Fruit fly (Drosophila melanogaster) whole organism, embryonic: ENCODE data around the gene hng2.
A peak's percentile ranks its signal among the peaks of the same experiment; 100 is the strongest.

Source experiments
- Abd-B ChIP-seq: fragments of 200-800 bp; sonication (Bioruptor generic); optimal IDR thresholded peaks from 2 replicates; lab custom pipeline; 2018; ENCODE audit warnings: missing biosample characterization, mild to moderate bottlenecking, missing genetic modification characterization, moderate library complexity
- Aef1 ChIP-seq: fragments of 200-800 bp; sonication (Bioruptor generic); IDR thresholded peaks from 3 replicates; pipeline ENCODE4 v1.3.6; 2022; ENCODE audit warnings: missing biosample characterization, missing genetic modification characterization
- Asciz ChIP-seq: fragments of 200-800 bp; sonication (Bioruptor generic); optimal IDR thresholded peaks from 2 replicates; lab custom pipeline; 2017; ENCODE audit warnings: missing biosample characterization, mild to moderate bottlenecking, missing genetic modification characterization, missing genetic modification reagents
- Bteb2 ChIP-seq: fragments of 200-800 bp; sonication (Bioruptor generic); optimal IDR thresholded peaks from 2 replicates; lab custom pipeline; 2016; ENCODE audit warnings: missing biosample characterization, missing genetic modification characterization
- CG10274 ChIP-seq: fragments of 200-800 bp; sonication (Bioruptor generic); optimal IDR thresholded peaks from 3 replicates; lab custom pipeline; 2017; ENCODE audit warnings: missing biosample characterization, mild to moderate bottlenecking, missing genetic modification characterization
- CG10462 ChIP-seq: fragments of 200-800 bp; sonication (Bioruptor generic); optimal IDR thresholded peaks from 2 replicates; lab custom pipeline; 2016; ENCODE audit warnings: missing biosample characterization, missing genetic modification characterization
- CG10654 ChIP-seq: fragments of 200-800 bp; sonication (Bioruptor generic); optimal IDR thresholded peaks from 2 replicates; lab custom pipeline; 2016; ENCODE audit warnings: missing biosample characterization, missing genetic modification characterization
- CG11723 ChIP-seq: fragments of 200-800 bp; sonication (Bioruptor generic); optimal IDR thresholded peaks from 2 replicates; lab custom pipeline; 2017; ENCODE audit warnings: missing biosample characterization, mild to moderate bottlenecking, missing genetic modification characterization
- CG12769 ChIP-seq: fragments of 200-800 bp; sonication (Bioruptor generic); optimal IDR thresholded peaks from 2 replicates; lab custom pipeline; 2019; ENCODE audit warnings: missing biosample characterization, mild to moderate bottlenecking, missing genetic modification characterization, moderate library complexity
- CG14965 ChIP-seq: fragments of 200-800 bp; sonication (Bioruptor generic); optimal IDR thresholded peaks from 2 replicates; lab custom pipeline; 2016; ENCODE audit warnings: missing biosample characterization, missing genetic modification characterization, borderline replicate concordance
- CG17829 ChIP-seq: fragments of 200-800 bp; optimal IDR thresholded peaks from 2 replicates; lab custom pipeline; 2019; ENCODE audit warnings: missing biosample characterization, mild to moderate bottlenecking, missing genetic modification characterization, moderate library complexity
- CG17912 ChIP-seq: fragments of 200-800 bp; sonication (Bioruptor generic); optimal IDR thresholded peaks from 2 replicates; lab custom pipeline; 2018; ENCODE audit warnings: missing biosample characterization, mild to moderate bottlenecking, missing genetic modification characterization
- CG30431 ChIP-seq: fragments of 200-800 bp; sonication (Bioruptor generic); optimal IDR thresholded peaks from 2 replicates; lab custom pipeline; 2017; ENCODE audit warnings: missing biosample characterization, missing genetic modification characterization
- CG33213 ChIP-seq: fragments of 200-800 bp; sonication (Bioruptor generic); optimal IDR thresholded peaks from 3 replicates; lab custom pipeline; 2016; ENCODE audit warnings: missing biosample characterization, missing genetic modification characterization
- CG43689 ChIP-seq: fragments of 200-800 bp; sonication (Bioruptor generic); IDR thresholded peaks from 2 replicates; pipeline ENCODE4 v1.3.6; 2022; ENCODE audit warnings: missing biosample characterization, missing genetic modification characterization
- CG4854 ChIP-seq: fragments of 200-800 bp; sonication (Bioruptor generic); optimal IDR thresholded peaks from 2 replicates; lab custom pipeline; 2016; ENCODE audit warnings: missing biosample characterization, missing genetic modification characterization, inconsistent platforms
- CG6683 ChIP-seq: fragments of 200-800 bp; sonication (Bioruptor generic); optimal IDR thresholded peaks from 2 replicates; lab custom pipeline; 2017; ENCODE audit warnings: missing biosample characterization, mild to moderate bottlenecking, missing genetic modification characterization, missing genetic modification reagents
- CG6689 ChIP-seq: fragments of 200-800 bp; sonication (Bioruptor generic); IDR thresholded peaks from 2 replicates; pipeline ENCODE4 v1.3.6; 2022; ENCODE audit warnings: missing biosample characterization, missing genetic modification characterization
- CG6765 ChIP-seq: fragments of 200-800 bp; sonication (Bioruptor generic); optimal IDR thresholded peaks from 3 replicates; lab custom pipeline; 2017; ENCODE audit warnings: missing biosample characterization, mild to moderate bottlenecking, missing genetic modification characterization
- CG7745 ChIP-seq: fragments of 200-800 bp; sonication (Bioruptor generic); optimal IDR thresholded peaks from 2 replicates; lab custom pipeline; 2018; ENCODE audit warnings: missing biosample characterization, mild to moderate bottlenecking, missing genetic modification characterization, moderate library complexity
- CG7987 ChIP-seq: fragments of 200-800 bp; sonication (Bioruptor generic); optimal IDR thresholded peaks from 2 replicates; lab custom pipeline; 2018; ENCODE audit warnings: missing biosample characterization, mild to moderate bottlenecking, missing genetic modification characterization, moderate library complexity
- CG8290 ChIP-seq, 3 experiments: fragments of 200-800 bp; sonication (Bioruptor generic); optimal IDR thresholded peaks; 2 replicates each; lab custom pipeline; 2016 to 2019; ENCODE audit warnings: missing biosample characterization in 3 of 3, missing genetic modification characterization in 3 of 3, mild to moderate bottlenecking in 2 of 3, moderate library complexity in 1 of 3
- CG9437 ChIP-seq: fragments of 200-800 bp; sonication (Bioruptor generic); optimal IDR thresholded peaks from 2 replicates; lab custom pipeline; 2018; ENCODE audit warnings: missing biosample characterization, mild to moderate bottlenecking, missing genetic modification characterization
- Dbx ChIP-seq: fragments of 200-800 bp; sonication (Bioruptor generic); IDR thresholded peaks from 3 replicates; pipeline ENCODE4 v1.3.6; 2022; ENCODE audit warnings: missing biosample characterization, missing genetic modification characterization
- Deaf1 ChIP-seq: fragments of 200-800 bp; optimal IDR thresholded peaks from 3 replicates; lab custom pipeline; 2019; ENCODE audit warnings: missing biosample characterization, mild to moderate bottlenecking, missing genetic modification characterization, moderate library complexity
- Elba2 ChIP-seq: fragments of 200-800 bp; sonication (Bioruptor generic); optimal IDR thresholded peaks from 3 replicates; lab custom pipeline; 2016; ENCODE audit warnings: missing biosample characterization, missing genetic modification characterization
- Hmx ChIP-seq: fragments of 200-800 bp; sonication (Bioruptor generic); optimal IDR thresholded peaks from 2 replicates; lab custom pipeline; 2016; ENCODE audit warnings: missing biosample characterization, missing genetic modification characterization
- Optix ChIP-seq: fragments of 200-800 bp; sonication (Bioruptor generic); IDR thresholded peaks from 3 replicates; pipeline ENCODE4 v1.3.6; 2022; ENCODE audit warnings: missing biosample characterization, missing genetic modification characterization
- ara ChIP-seq: fragments of 200-800 bp; sonication (Bioruptor generic); IDR thresholded peaks from 2 replicates; pipeline ENCODE4 v1.3.6; 2022; ENCODE audit warnings: missing biosample characterization, missing genetic modification characterization
- bcd ChIP-seq: fragments of 200-800 bp; sonication (Bioruptor generic); optimal IDR thresholded peaks from 2 replicates; lab custom pipeline; 2017; ENCODE audit warnings: missing biosample characterization, mild to moderate bottlenecking, missing genetic modification characterization
- chm ChIP-seq: fragments of 200-800 bp; sonication (Bioruptor generic); IDR thresholded peaks from 2 replicates; pipeline ENCODE4 v1.3.6; 2022; ENCODE audit warnings: missing biosample characterization, missing genetic modification characterization
- ci ChIP-seq: fragments of 200-800 bp; sonication (Bioruptor generic); IDR thresholded peaks from 3 replicates; pipeline ENCODE4 v1.3.6; 2022; ENCODE audit warnings: missing biosample characterization, missing genetic modification characterization
- corto ChIP-seq: fragments of 200-800 bp; sonication (Bioruptor generic); optimal IDR thresholded peaks from 2 replicates; lab custom pipeline; 2016; ENCODE audit warnings: missing biosample characterization, mild to moderate bottlenecking, missing genetic modification characterization, moderate library complexity
- crp ChIP-seq, 2 experiments: fragments of 200-800 bp; sonication (Bioruptor generic); optimal IDR thresholded peaks; 2 replicates in 1 of 2; 3 replicates in 1 of 2; lab custom pipeline; 2017; ENCODE audit warnings: missing biosample characterization in 2 of 2, missing genetic modification characterization in 2 of 2, mild to moderate bottlenecking in 1 of 2, moderate library complexity in 1 of 2
- dimm ChIP-seq: fragments of 200-800 bp; sonication (Bioruptor generic); IDR thresholded peaks from 2 replicates; pipeline ENCODE4 v1.3.6; 2022; ENCODE audit warnings: missing biosample characterization, missing genetic modification characterization
- eve ChIP-seq, 2 experiments: fragments of >200 bp; optimal IDR thresholded peaks; 2 replicates each; lab custom pipeline; 2017; ENCODE audit warnings: missing biosample characterization in 2 of 2, missing genetic modification characterization in 2 of 2
- fd102C ChIP-seq: fragments of 200-800 bp; sonication (Bioruptor generic); optimal IDR thresholded peaks from 2 replicates; lab custom pipeline; 2018; ENCODE audit warnings: missing biosample characterization, mild to moderate bottlenecking, missing genetic modification characterization, moderate library complexity
- fd3F ChIP-seq: fragments of 200-800 bp; sonication (Bioruptor generic); optimal IDR thresholded peaks from 2 replicates; lab custom pipeline; 2018; ENCODE audit warnings: missing biosample characterization, mild to moderate bottlenecking, missing genetic modification characterization, moderate library complexity
- h ChIP-seq: fragments of >200 bp; optimal IDR thresholded peaks from 2 replicates; lab custom pipeline; 2017
- jing ChIP-seq: fragments of 200-800 bp; sonication (Bioruptor generic); optimal IDR thresholded peaks from 2 replicates; lab custom pipeline; 2018; ENCODE audit warnings: missing biosample characterization, mild to moderate bottlenecking, missing genetic modification characterization
- klu ChIP-seq: fragments of 200-800 bp; sonication (Bioruptor generic); IDR thresholded peaks from 2 replicates; pipeline ENCODE4 v1.3.6; 2022; ENCODE audit warnings: missing biosample characterization, missing genetic modification characterization
- knrl ChIP-seq: fragments of 200-800 bp; sonication (Bioruptor generic); IDR thresholded peaks from 3 replicates; pipeline ENCODE4 v1.3.6; 2022; ENCODE audit warnings: missing biosample characterization, missing genetic modification characterization; ENCODE audit not compliant: partially characterized antibody
- lab ChIP-seq: fragments of 200-800 bp; sonication (Bioruptor generic); optimal IDR thresholded peaks from 3 replicates; lab custom pipeline; 2017; ENCODE audit warnings: missing biosample characterization, missing genetic modification characterization, mild to moderate bottlenecking, moderate library complexity, missing genetic modification reagents
- salm ChIP-seq: fragments of 200-800 bp; sonication (Bioruptor generic); optimal IDR thresholded peaks from 2 replicates; lab custom pipeline; 2018; ENCODE audit warnings: missing biosample characterization, mild to moderate bottlenecking, missing genetic modification characterization
- sim ChIP-seq: fragments of 200-800 bp; sonication (Bioruptor generic); IDR thresholded peaks from 2 replicates; pipeline ENCODE4 v1.3.6; 2022; ENCODE audit warnings: missing biosample characterization, missing genetic modification characterization
- so ChIP-seq: fragments of 200-800 bp; sonication (Bioruptor generic); IDR thresholded peaks from 3 replicates; pipeline ENCODE4 v1.3.6; 2022; ENCODE audit warnings: missing biosample characterization, missing genetic modification characterization
- ssp ChIP-seq: fragments of 200-800 bp; sonication (Bioruptor generic); IDR thresholded peaks from 2 replicates; pipeline ENCODE4 v1.3.6; 2022; ENCODE audit warnings: missing biosample characterization, missing genetic modification characterization
- tap ChIP-seq: fragments of 200-800 bp; optimal IDR thresholded peaks from 3 replicates; lab custom pipeline; 2019; ENCODE audit warnings: missing biosample characterization, mild to moderate bottlenecking, missing genetic modification characterization, moderate library complexity
- trh ChIP-seq: fragments of 200-800 bp; sonication (Bioruptor generic); optimal IDR thresholded peaks from 2 replicates; lab custom pipeline; 2016; ENCODE audit warnings: missing biosample characterization, missing genetic modification characterization
- wdn ChIP-seq: fragments of 200-800 bp; sonication (Bioruptor generic); IDR thresholded peaks from 2 replicates; pipeline ENCODE4 v1.3.6; 2022; ENCODE audit warnings: missing biosample characterization, missing genetic modification characterization
- z ChIP-seq: fragments of 200-800 bp; sonication (Bioruptor generic); IDR thresholded peaks from 3 replicates; pipeline ENCODE4 v1.3.6; 2022; ENCODE audit warnings: missing biosample characterization, missing genetic modification characterization

Gene hng2

dm6 chr3R:8819551-8820057 is 13.5 kb downstream of the hng2 start (continued):
- no peak for TF ChIP-seq CG17829 (tag; lab: Kevin White, UChicago)
- TF ChIP-seq CG43689 (GFP tag; lab: Robert Waterston, UW), result no peak
- TF ChIP-seq sim (GFP tag; lab: Robert Waterston, UW), result no peak
- no peak for TF ChIP-seq CG30431 (GFP tag; lab: Kevin White, UChicago)
- TF ChIP-seq CG11723 (GFP tag; lab: Kevin White, UChicago), result peak; percentile 11
- TF ChIP-seq tap (tag; lab: Kevin White, UChicago), result no peak
- peak; percentile 25 for TF ChIP-seq fd3F
- no peak for TF ChIP-seq ara
- no peak for TF ChIP-seq CG8290 (GFP tag; optimal IDR thresholded peaks at IDR 0.05; lab: Kevin White, UChicago)
- peak in 1 of 2 experiments; percentile 81 for TF ChIP-seq CG8290 (tag; optimal IDR thresholded peaks at IDR 0.05; lab: Kevin White, UChicago)
- TF ChIP-seq CG4854, result no peak
- TF ChIP-seq fd102C (GFP tag; lab: Kevin White, UChicago), result no peak
- TF ChIP-seq h, result no peak
- no peak for TF ChIP-seq CG6689 (GFP tag; lab: Robert Waterston, UW)
- TF ChIP-seq CG7987 (GFP tag; lab: Kevin White, UChicago), result peak; percentile 8
- no peak for TF ChIP-seq Abd-B (GFP tag; lab: Kevin White, UChicago)
- TF ChIP-seq CG6683 (GFP tag; lab: Kevin White, UChicago), result peak; percentile 36
- no peak for TF ChIP-seq klu (GFP tag; lab: Robert Waterston, UW)
- no peak for TF ChIP-seq ssp (GFP tag; lab: Robert Waterston, UW)
- TF ChIP-seq Dbx (GFP tag; lab: Robert Waterston, UW), result peak; percentile 52; the same call in 1 of the 3 replicates
- peak; percentile 96 for TF ChIP-seq CG9437
- TF ChIP-seq ci (GFP tag; lab: Robert Waterston, UW), result peak; percentile 59; the same call in 2 of the 3 replicates
- peak; percentile 60 for TF ChIP-seq Elba2
- peak; percentile 66 for TF ChIP-seq lab (GFP tag; lab: Kevin White, UChicago)
- no peak for TF ChIP-seq jing (GFP tag; lab: Kevin White, UChicago)
- peak; percentile 22 for TF ChIP-seq CG17912 (GFP tag; lab: Kevin White, UChicago)
- peak; percentile 16 for TF ChIP-seq bcd (GFP tag; lab: Kevin White, UChicago)
- no peak for TF ChIP-seq corto
- no peak for TF ChIP-seq CG10462 (GFP tag; lab: Kevin White, UChicago)
- TF ChIP-seq crp (GFP tag; optimal IDR thresholded peaks at IDR 0.05; lab: Kevin White, UChicago), result no peak
- peak; percentile 49 for TF ChIP-seq CG6765
- no peak; the same call in 1 of the 2 replicates for TF ChIP-seq chm (GFP tag; lab: Robert Waterston, UW)
- TF ChIP-seq knrl, result no peak
- TF ChIP-seq so (GFP tag; lab: Robert Waterston, UW), result peak; percentile 51; the same call in 1 of the 3 replicates
- TF ChIP-seq CG33213, result peak; percentile 35
- TF ChIP-seq Hmx (GFP tag; lab: Kevin White, UChicago), result no peak
- TF ChIP-seq salm (tag; lab: Kevin White, UChicago), result no peak
- TF ChIP-seq dimm (GFP tag; lab: Robert Waterston, UW), result no peak
- no peak for TF ChIP-seq Asciz
- TF ChIP-seq Aef1 (GFP tag; lab: Robert Waterston, UW), result no peak
- no peak for TF ChIP-seq CG10654 (GFP tag; lab: Kevin White, UChicago)
- TF ChIP-seq Deaf1 (tag; lab: Kevin White, UChicago), result no peak
- TF ChIP-seq Optix (GFP tag; lab: Robert Waterston, UW), result 0 out of 3 replicates have a peak, but pooled peaks have one; percentile 17
- peak; percentile 86 for TF ChIP-seq CG12769 (tag; lab: Kevin White, UChicago)
- TF ChIP-seq CG7745 (tag; lab: Kevin White, UChicago), result no peak
- TF ChIP-seq trh (GFP tag; lab: Kevin White, UChicago), result no peak
- TF ChIP-seq CG10274 (GFP tag; lab: Kevin White, UChicago), result peak; percentile 21
- no peak for TF ChIP-seq z (GFP tag; lab: Robert Waterston, UW)
- TF ChIP-seq wdn (GFP tag; lab: Robert Waterston, UW), result peak; percentile 46; the same call in 1 of the 2 replicates
- peak in 1 of 2 experiments; percentile 80 for TF ChIP-seq eve (GFP tag; optimal IDR thresholded peaks at IDR 0.05; lab: Kevin White, UChicago)
- TF ChIP-seq Bteb2 (GFP tag; lab: Kevin White, UChicago), result no peak
- TF ChIP-seq CG14965, result no peak
